Fruit fly (Drosophila melanogaster) whole organism, prepupa: ENCODE data around the gene Osi9.

Experiments used
- CG6792 ChIP-seq: fragments of 200-800 bp; sonication (Bioruptor generic); optimal IDR thresholded peaks from 3 replicates; lab custom pipeline; 2016; ENCODE audit warnings: missing biosample characterization, missing genetic modification characterization
- CG9139 ChIP-seq: fragments of 200-800 bp; sonication (Bioruptor generic); optimal IDR thresholded peaks from 3 replicates; lab custom pipeline; 2017; ENCODE audit warnings: missing biosample characterization, mild to moderate bottlenecking, missing genetic modification characterization
- Ets96B ChIP-seq: fragments of 200-800 bp; optimal IDR thresholded peaks from 2 replicates; lab custom pipeline; 2019; ENCODE audit warnings: missing biosample characterization, mild to moderate bottlenecking, missing genetic modification characterization, moderate library complexity
- Hr38 ChIP-seq: sonication (Bioruptor generic); optimal IDR thresholded peaks from 2 replicates; lab custom pipeline; 2016; ENCODE audit warnings: missing biosample characterization, missing genetic modification characterization
- Hr39 ChIP-seq: fragments of 200-800 bp; sonication (Bioruptor generic); optimal IDR thresholded peaks from 2 replicates; lab custom pipeline; 2016; ENCODE audit warnings: missing biosample characterization, missing genetic modification characterization
- Met ChIP-seq: fragments of 200-800 bp; sonication (Bioruptor generic); optimal IDR thresholded peaks from 3 replicates; lab custom pipeline; 2016; ENCODE audit warnings: missing biosample characterization, missing genetic modification characterization
- OdsH ChIP-seq: fragments of 200-800 bp; sonication (Bioruptor generic); optimal IDR thresholded peaks from 3 replicates; lab custom pipeline; 2016; ENCODE audit warnings: missing biosample characterization, missing genetic modification characterization
- Sox102F ChIP-seq: fragments of 200-800 bp; sonication (Bioruptor generic); optimal IDR thresholded peaks from 2 replicates; lab custom pipeline; 2016; ENCODE audit warnings: missing biosample characterization, mild to moderate bottlenecking, missing genetic modification characterization
- Sox14 ChIP-seq: fragments of 200-800 bp; sonication (Bioruptor generic); optimal IDR thresholded peaks from 3 replicates; lab custom pipeline; 2016; ENCODE audit warnings: missing biosample characterization, missing genetic modification characterization
- fd85E ChIP-seq: fragments of 200-800 bp; sonication (Bioruptor generic); optimal IDR thresholded peaks from 3 replicates; lab custom pipeline; 2016; ENCODE audit warnings: missing biosample characterization, missing genetic modification characterization
- fkh ChIP-seq: fragments of 200-800 bp; sonication (Bioruptor generic); optimal IDR thresholded peaks from 3 replicates; lab custom pipeline; 2017; ENCODE audit warnings: missing biosample characterization, mild to moderate bottlenecking, missing genetic modification characterization, moderate library complexity
- lz ChIP-seq: fragments of 200-800 bp; sonication (Bioruptor generic); optimal IDR thresholded peaks from 3 replicates; lab custom pipeline; 2016; ENCODE audit warnings: missing biosample characterization, missing genetic modification characterization
- salr ChIP-seq, 2 experiments: fragments of 200-800 bp; sonication (Bioruptor generic); optimal IDR thresholded peaks; 3 replicates each; lab custom pipeline; 2016 to 2018; ENCODE audit warnings: missing biosample characterization in 2 of 2, missing genetic modification characterization in 2 of 2, mild to moderate bottlenecking in 1 of 2
- spab ChIP-seq: fragments of 200-800 bp; sonication (Bioruptor generic); optimal IDR thresholded peaks from 2 replicates; lab custom pipeline; 2017; ENCODE audit warnings: missing biosample characterization, mild to moderate bottlenecking, missing genetic modification characterization, missing genetic modification reagents

- no peak for TF ChIP-seq fd85E (GFP tag; lab: Kevin White, UChicago)
- TF ChIP-seq Sox14 (GFP tag; lab: Kevin White, UChicago): no peak
- TF ChIP-seq fkh: no peak
- TF ChIP-seq Hr39 (GFP tag; lab: Kevin White, UChicago): no peak
- no peak for TF ChIP-seq salr (GFP tag; optimal IDR thresholded peaks at IDR 0.05; lab: Kevin White, UChicago)
- TF ChIP-seq Ets96B (tag; lab: Kevin White, UChicago): no peak
- no peak for TF ChIP-seq lz (GFP tag; lab: Kevin White, UChicago)
- no peak for TF ChIP-seq Sox102F (GFP tag; lab: Kevin White, UChicago)
- no peak for TF ChIP-seq CG6792 (GFP tag; lab: Kevin White, UChicago)
- no peak for TF ChIP-seq Hr38 (GFP tag; lab: Kevin White, UChicago)
- no peak for TF ChIP-seq CG9139 (GFP tag; lab: Kevin White, UChicago)
- TF ChIP-seq OdsH (GFP tag; lab: Kevin White, UChicago): no peak
- no peak for TF ChIP-seq spab (GFP tag; lab: Kevin White, UChicago)
- TF ChIP-seq Met: no peak
Observed at dm6 chr3R:6244035-6244434, 16.0 kb upstream of the Osi9 start.
